Worm (Caenorhabditis elegans) whole organism, L3 larva: ENCODE measurements around the gene K09G1.1.

ENCODE experiments used
- egl-27 ChIP-seq: sonication (generic microtip); optimal IDR thresholded peaks from 4 replicates; lab custom pipeline; 2017; ENCODE audit warnings: missing biosample characterization, missing genetic modification reagents, missing genetic modification characterization
- elt-1 ChIP-seq: fragments of 150-350 bp; optimal IDR thresholded peaks from 2 replicates; lab custom pipeline; 2014; ENCODE audit warnings: missing biosample characterization, missing genetic modification characterization
- elt-2 ChIP-seq: sonication (generic microtip); optimal IDR thresholded peaks from 2 replicates; lab custom pipeline; 2016; ENCODE audit warnings: missing genetic modification reagents, mild to moderate bottlenecking, missing genetic modification characterization, missing compliant biosample characterization
- lin-39 ChIP-seq: fragments of 150-350 bp; optimal IDR thresholded peaks from 2 replicates; lab custom pipeline; 2018; ENCODE audit warnings: missing biosample characterization, missing genetic modification reagents, missing genetic modification characterization
- mdl-1 ChIP-seq: fragments of 150-350 bp; optimal IDR thresholded peaks from 2 replicates; lab custom pipeline; 2014; ENCODE audit warnings: missing biosample characterization, missing genetic modification characterization
- nfya-1 ChIP-seq: sonication (generic microtip); optimal IDR thresholded peaks from 2 replicates; lab custom pipeline; 2017; ENCODE audit warnings: missing genetic modification characterization, mild to moderate bottlenecking, missing compliant biosample characterization, antibody characterized with exemption, moderate library complexity; ENCODE audit not compliant: insufficient read depth
- nhr-11 ChIP-seq: fragments of 150-350 bp; optimal IDR thresholded peaks from 2 replicates; lab custom pipeline; 2014; ENCODE audit warnings: missing biosample characterization, missing genetic modification characterization
- nhr-12 ChIP-seq: fragments of 150-350 bp; optimal IDR thresholded peaks from 2 replicates; lab custom pipeline; 2014; ENCODE audit warnings: missing biosample characterization, missing genetic modification characterization
- nhr-28 ChIP-seq: fragments of 150-350 bp; optimal IDR thresholded peaks from 2 replicates; lab custom pipeline; 2014; ENCODE audit warnings: missing biosample characterization, missing genetic modification characterization
- skn-1 ChIP-seq: fragments of 150-350 bp; optimal IDR thresholded peaks from 2 replicates; lab custom pipeline; 2014; ENCODE audit warnings: missing biosample characterization, missing genetic modification characterization
- snpc-4 ChIP-seq: fragments of 150-350 bp; optimal IDR thresholded peaks from 2 replicates; lab custom pipeline; 2014; ENCODE audit warnings: missing biosample characterization, missing genetic modification characterization
- ztf-11 ChIP-seq: fragments of 150-350 bp; optimal IDR thresholded peaks from 2 replicates; lab custom pipeline; 2014; ENCODE audit warnings: missing biosample characterization, missing genetic modification characterization

- TF ChIP-seq skn-1 (tag; lab: Kevin White, UChicago), result no peak
- no peak for TF ChIP-seq nhr-11 (tag; lab: Kevin White, UChicago)
- no peak for TF ChIP-seq nfya-1
- no peak for TF ChIP-seq ztf-11 (tag; lab: Kevin White, UChicago)
- TF ChIP-seq nhr-12 (tag; lab: Kevin White, UChicago), result no peak
- TF ChIP-seq egl-27, result no peak
- no peak for TF ChIP-seq elt-2 (tag; lab: Kevin White, UChicago)
- no peak for TF ChIP-seq nhr-28 (tag; lab: Kevin White, UChicago)
- TF ChIP-seq elt-1, result no peak
- no peak for TF ChIP-seq lin-39
- no peak for TF ChIP-seq snpc-4
- TF ChIP-seq mdl-1 (tag; lab: Kevin White, UChicago), result no peak
These were observed 11.7 kb upstream of the K09G1.1 start for ce11 chrV:9571673-9572072.
